Fruit fly (Drosophila melanogaster): Measurements from ENCODE around the gene Rpn9.

The Rpn9 gene

DNA sequence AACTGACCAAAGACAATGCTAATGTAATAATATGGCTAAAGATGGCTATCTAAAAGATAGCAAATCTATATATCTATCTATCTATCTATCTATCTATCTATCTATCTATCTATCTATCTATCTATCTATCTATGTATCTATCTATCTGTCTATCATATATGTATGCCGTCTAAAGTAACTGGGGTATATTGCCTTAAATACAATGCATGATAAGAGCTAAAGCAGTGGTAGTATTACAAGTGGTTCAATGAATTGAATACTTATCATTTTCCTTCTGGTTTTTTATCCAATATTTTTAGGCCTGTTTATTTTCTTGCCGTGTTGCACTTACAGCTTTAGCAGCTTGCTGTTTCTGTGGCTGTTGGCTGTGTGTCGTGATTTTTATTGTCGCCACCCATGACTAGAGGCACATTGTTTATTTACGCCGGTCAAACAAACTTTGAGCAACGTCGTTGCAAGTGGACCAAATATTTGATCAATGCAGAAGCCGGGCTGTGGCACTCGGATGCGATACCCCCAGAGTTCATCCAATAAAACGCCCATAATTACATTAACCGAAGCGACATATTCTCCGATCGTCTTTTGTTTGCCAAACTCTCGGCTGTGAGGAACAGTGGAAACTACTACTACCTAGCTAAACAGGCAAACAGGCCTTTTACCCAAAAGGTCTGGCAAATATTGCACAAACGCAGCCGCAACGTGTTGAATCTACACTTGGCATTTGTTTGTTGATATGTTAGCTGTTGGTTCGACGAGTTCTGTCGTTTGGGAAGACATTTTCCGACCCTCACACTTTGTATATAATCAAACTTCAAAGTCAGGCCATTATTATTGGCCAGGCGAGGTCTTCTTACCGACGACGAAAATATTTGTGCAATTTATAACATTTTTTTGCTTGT, 4.7 kb upstream of the Rpn9 start:
- no peak for TF ChIP-seq Sp1 (GFP tag; optimal IDR thresholded peaks at IDR 0.05)
- no peak for TF ChIP-seq sv (GFP tag; optimal IDR thresholded peaks at IDR 0.05)
- no peak for TF ChIP-seq psq (GFP tag; optimal IDR thresholded peaks at IDR 0.05)
- no peak for TF ChIP-seq CG32264 (GFP tag; optimal IDR thresholded peaks at IDR 0.05)
- no peak for TF ChIP-seq Hr83 (GFP tag; optimal IDR thresholded peaks at IDR 0.05; ENCODE audit: poor library complexity, severe bottlenecking)
- TF ChIP-seq tai (GFP tag; optimal IDR thresholded peaks at IDR 0.05): no peak
- no peak for TF ChIP-seq dl (GFP tag; optimal IDR thresholded peaks at IDR 0.05; ENCODE audit: insufficient read depth in 1 of 2, partially characterized antibody in 2 of 2)
- TF ChIP-seq br (GFP tag; optimal IDR thresholded peaks at IDR 0.05): no peak
- no peak for TF ChIP-seq woc (GFP tag; optimal IDR thresholded peaks at IDR 0.05)
- TF ChIP-seq Myc (optimal IDR thresholded peaks at IDR 0.05): no peak
- no peak for TF ChIP-seq N (GFP tag; optimal IDR thresholded peaks at IDR 0.05)
- TF ChIP-seq dsf (GFP tag; optimal IDR thresholded peaks at IDR 0.05; ENCODE audit: borderline replicate concordance): no peak
- no peak for TF ChIP-seq Mio (GFP tag; optimal IDR thresholded peaks at IDR 0.05)

DNA sequence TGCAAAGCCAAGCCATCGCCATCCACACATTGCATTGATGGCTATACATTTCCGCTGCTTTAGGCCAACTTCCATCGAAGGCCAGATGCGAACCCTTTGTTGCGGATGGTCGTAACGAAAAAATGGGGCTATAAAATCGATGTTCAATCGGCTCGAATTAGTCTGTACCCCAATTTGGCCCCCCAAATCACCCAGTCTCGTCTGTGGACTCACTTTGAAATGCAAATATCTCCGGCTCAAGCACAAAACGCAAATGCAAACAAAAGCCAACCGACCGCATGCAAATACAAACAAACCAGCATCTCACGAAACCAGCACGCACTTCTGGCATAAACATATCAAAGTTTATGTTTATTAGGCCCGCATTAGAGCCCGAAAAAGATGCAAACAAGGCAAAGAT, 3.1 kb upstream of the Rpn9 start:
- TF ChIP-seq sage (GFP tag; optimal IDR thresholded peaks at IDR 0.05) (no peak), CG32264 (GFP tag; optimal IDR thresholded peaks at IDR 0.05) (no peak), N (GFP tag; optimal IDR thresholded peaks at IDR 0.05) (no peak), Hr78 (GFP tag; optimal IDR thresholded peaks at IDR 0.05) (no peak), lola (GFP tag; optimal IDR thresholded peaks at IDR 0.05) (no peak), dl (GFP tag; optimal IDR thresholded peaks at IDR 0.05; ENCODE audit: insufficient read depth in 1 of 2, partially characterized antibody in 2 of 2) (no peak), dsf (GFP tag; optimal IDR thresholded peaks at IDR 0.05; ENCODE audit: borderline replicate concordance) (no peak), foxo (GFP tag; optimal IDR thresholded peaks at IDR 0.05) (no peak), sv (GFP tag; optimal IDR thresholded peaks at IDR 0.05) (no peak), brk (GFP tag; optimal IDR thresholded peaks at IDR 0.05) (no peak), HLH106 (tag; optimal IDR thresholded peaks at IDR 0.05) (no peak), woc (GFP tag; optimal IDR thresholded peaks at IDR 0.05) (no peak), CG9705 (GFP tag; optimal IDR thresholded peaks at IDR 0.05) (no peak), OdsH (GFP tag; optimal IDR thresholded peaks at IDR 0.05) (no peak), Myc (optimal IDR thresholded peaks at IDR 0.05) (no peak), Hnf4 (GFP tag; optimal IDR thresholded peaks at IDR 0.05) (no peak), Hr83 (GFP tag; optimal IDR thresholded peaks at IDR 0.05; ENCODE audit: poor library complexity, severe bottlenecking) (no peak), ey (GFP tag; optimal IDR thresholded peaks at IDR 0.05) (no peak)

DNA sequence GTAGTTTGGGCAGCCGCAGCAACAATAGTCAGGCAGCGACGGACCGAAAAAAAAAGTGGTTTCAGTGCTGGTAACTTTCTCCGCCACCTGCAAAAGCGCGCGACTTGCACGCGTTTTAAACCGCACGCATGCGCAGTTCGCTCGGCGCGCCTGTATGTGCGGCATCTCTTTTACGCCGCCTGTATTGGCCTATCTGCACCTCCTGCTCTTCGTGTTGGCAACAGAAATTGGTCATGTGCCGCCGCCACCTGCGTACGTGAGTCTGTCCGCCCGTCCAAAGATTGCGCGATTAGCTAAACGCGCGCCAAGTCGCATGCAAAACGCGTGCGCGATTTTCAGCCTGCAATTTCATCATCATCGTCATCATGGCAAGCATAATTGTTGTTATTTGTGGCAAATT, 2.4 kb upstream of the Rpn9 start:
- TF ChIP-seq Dfd (GFP tag; optimal IDR thresholded peaks at IDR 0.05): no peak
- TF ChIP-seq Myc (optimal IDR thresholded peaks at IDR 0.05): peak; percentile 86

DNA sequence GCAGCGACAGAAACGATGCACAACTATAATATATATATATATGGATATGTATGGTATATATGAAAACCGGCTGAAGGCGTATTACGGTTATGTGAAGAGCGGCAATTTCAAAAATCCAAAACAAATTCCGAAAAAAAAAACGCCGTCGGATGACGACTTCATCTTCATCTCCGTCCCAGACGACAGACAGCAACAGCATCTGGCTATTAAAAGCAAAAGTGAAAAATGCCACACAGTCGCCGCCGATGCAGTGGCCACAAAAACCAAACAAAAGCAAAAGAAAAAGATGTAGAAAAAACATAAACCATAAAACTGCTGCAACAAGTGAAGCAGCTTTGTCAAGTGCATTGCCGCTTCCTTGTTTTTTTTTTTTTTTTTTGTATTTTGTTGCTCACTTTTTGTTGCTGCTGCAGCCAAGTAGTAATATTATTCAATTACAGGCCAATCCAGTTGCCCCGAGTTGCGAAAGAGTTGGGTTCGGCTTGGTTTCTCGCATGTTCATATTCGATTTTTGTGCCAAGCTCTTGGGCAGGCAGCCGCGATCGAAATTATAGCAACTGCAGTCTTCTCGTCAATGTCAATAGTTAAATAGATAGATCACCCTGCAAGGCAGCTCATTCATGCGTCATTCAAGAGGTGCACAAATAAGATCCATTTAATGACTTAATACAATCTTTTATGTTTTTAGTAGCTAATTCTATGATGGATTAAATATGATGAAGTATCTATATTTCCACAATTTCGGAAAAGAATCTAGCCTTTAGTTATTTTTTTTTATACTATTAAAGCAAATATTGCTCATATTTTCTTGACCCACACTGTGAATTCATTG, 1.5 kb upstream of the Rpn9 start:
- TF ChIP-seq dsf (GFP tag; optimal IDR thresholded peaks at IDR 0.05; ENCODE audit: borderline replicate concordance): no peak
- no peak for TF ChIP-seq Jra (GFP tag; optimal IDR thresholded peaks at IDR 0.05)
- TF ChIP-seq Hr83 (GFP tag; optimal IDR thresholded peaks at IDR 0.05; ENCODE audit: poor library complexity, severe bottlenecking): no peak
- no peak for TF ChIP-seq Vsx2 (GFP tag; optimal IDR thresholded peaks at IDR 0.05; ENCODE audit: partially characterized antibody)
- no peak for TF ChIP-seq foxo (GFP tag; optimal IDR thresholded peaks at IDR 0.05)
- no peak for TF ChIP-seq GATAd (GFP tag; optimal IDR thresholded peaks at IDR 0.05)
- TF ChIP-seq sage (GFP tag; optimal IDR thresholded peaks at IDR 0.05): no peak
- TF ChIP-seq br (GFP tag; optimal IDR thresholded peaks at IDR 0.05): no peak

DNA sequence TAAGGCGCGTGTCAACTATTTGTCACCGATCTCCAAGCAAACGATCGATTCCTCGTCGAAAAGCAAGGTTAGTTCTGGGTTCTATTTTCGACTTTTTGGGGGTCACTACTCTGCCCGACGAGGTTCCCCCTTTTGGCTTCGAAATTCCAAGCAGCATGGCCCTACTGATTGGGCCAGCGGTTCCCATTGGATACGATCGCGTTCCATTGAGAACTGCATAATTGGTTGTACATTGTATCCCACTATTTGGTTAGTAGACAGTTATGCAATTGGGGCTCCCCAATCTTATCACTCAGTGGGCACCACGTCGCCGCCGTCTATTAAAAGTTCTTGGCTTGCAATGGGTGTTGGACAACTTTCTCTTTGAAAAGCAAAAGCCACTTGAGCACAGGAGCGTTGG, 509 bp upstream of the Rpn9 start:
- TF ChIP-seq dmrt93B (GFP tag; optimal IDR thresholded peaks at IDR 0.05): no peak
- TF ChIP-seq Dfd (GFP tag; optimal IDR thresholded peaks at IDR 0.05): no peak
- TF ChIP-seq foxo (GFP tag; optimal IDR thresholded peaks at IDR 0.05): no peak
- TF ChIP-seq h (GFP tag; optimal IDR thresholded peaks at IDR 0.05): no peak
- TF ChIP-seq Abd-B (GFP tag; optimal IDR thresholded peaks at IDR 0.05): no peak
- no peak for TF ChIP-seq Hr78 (GFP tag; optimal IDR thresholded peaks at IDR 0.05)
- no peak for TF ChIP-seq jim (GFP tag; optimal IDR thresholded peaks at IDR 0.05)
- no peak for TF ChIP-seq Hnf4 (GFP tag; optimal IDR thresholded peaks at IDR 0.05)
- no peak for TF ChIP-seq Sp1 (GFP tag; optimal IDR thresholded peaks at IDR 0.05)
- TF ChIP-seq Hr83 (GFP tag; optimal IDR thresholded peaks at IDR 0.05; ENCODE audit: poor library complexity, severe bottlenecking): no peak

Data from whole organism, wandering third instar larva.